Worm (Caenorhabditis elegans) whole organism, L1 larva: ENCODE results near the gene dos-3.
A peak's percentile ranks its signal among the peaks of the same experiment; 100 is the strongest.

Experiments used
- Y116A8C.19 ChIP-seq: sonication (generic microtip); optimal IDR thresholded peaks from 2 replicates; lab custom pipeline; 2016; ENCODE audit warnings: missing compliant biosample characterization, missing genetic modification characterization, borderline replicate concordance
- alr-1 ChIP-seq: fragments of 200-800 bp; sonication (Bioruptor generic); optimal IDR thresholded peaks from 2 replicates; lab custom pipeline; 2018; ENCODE audit warnings: borderline replicate concordance, mild to moderate bottlenecking, missing genetic modification characterization, missing compliant biosample characterization
- aly-2 ChIP-seq: fragments of 150-350 bp; optimal IDR thresholded peaks from 2 replicates; lab custom pipeline; 2014; ENCODE audit warnings: missing biosample characterization, missing genetic modification characterization
- ama-1 ChIP-seq: fragments of 150-350 bp; optimal IDR thresholded peaks from 2 replicates; lab custom pipeline; 2014
- blmp-1 ChIP-seq: fragments of 150-350 bp; optimal IDR thresholded peaks from 2 replicates; lab custom pipeline; 2014; ENCODE audit warnings: missing biosample characterization, missing genetic modification characterization
- ceh-82 ChIP-seq, 3 experiments: fragments of 150-350 bp in 1 of 3; sonication (generic microtip) in 2 of 3; optimal IDR thresholded peaks; 2 replicates each; lab custom pipeline; 2014 to 2017; ENCODE audit warnings: missing biosample characterization in 3 of 3, missing genetic modification characterization in 3 of 3
- ces-1 ChIP-seq: fragments of 150-350 bp; optimal IDR thresholded peaks from 2 replicates; lab custom pipeline; 2014; ENCODE audit warnings: missing biosample characterization, missing genetic modification reagents, missing genetic modification characterization
- dpl-1 ChIP-seq, 3 experiments: fragments of 150-350 bp in 2 of 3; sonication (generic microtip) in 1 of 3; optimal IDR thresholded peaks; 2 replicates each; lab custom pipeline; 2014 to 2017; ENCODE audit warnings: missing biosample characterization in 3 of 3, missing genetic modification characterization in 3 of 3, missing genetic modification reagents in 3 of 3
- dsc-1 ChIP-seq: sonication (generic microtip); optimal IDR thresholded peaks from 2 replicates; lab custom pipeline; 2016; ENCODE audit warnings: mild to moderate bottlenecking, missing genetic modification characterization, missing compliant biosample characterization
- efl-1 ChIP-seq, 4 experiments: fragments of 150-350 bp; optimal IDR thresholded peaks in 3 of 4; peaks in 1 of 4; 1 replicate in 1 of 4; 2 replicates in 3 of 4; lab custom pipeline; 2014; ENCODE audit warnings: missing biosample characterization in 2 of 4, missing genetic modification characterization in 2 of 4, missing genetic modification reagents in 2 of 4
- efl-3 ChIP-seq: fragments of 200-800 bp; sonication (Bioruptor generic); optimal IDR thresholded peaks from 2 replicates; lab custom pipeline; 2018; ENCODE audit warnings: mild to moderate bottlenecking, missing genetic modification characterization, missing compliant biosample characterization
- elt-2 ChIP-seq: sonication (generic microtip); optimal IDR thresholded peaks from 2 replicates; lab custom pipeline; 2016; ENCODE audit warnings: missing genetic modification characterization, mild to moderate bottlenecking, inconsistent platforms, missing compliant biosample characterization, missing genetic modification reagents
- ets-5 ChIP-seq: fragments of 200-800 bp; sonication (Bioruptor generic); IDR thresholded peaks from 2 replicates; pipeline ENCODE4 v1.3.6; 2022; ENCODE audit warnings: missing genetic modification characterization, missing compliant biosample characterization
- fos-1 ChIP-seq: fragments of 150-350 bp; optimal IDR thresholded peaks from 2 replicates; lab custom pipeline; 2014; ENCODE audit warnings: missing biosample characterization, missing genetic modification characterization
- grh-1 ChIP-seq: fragments of 200-800 bp; sonication (Bioruptor generic); IDR thresholded peaks from 2 replicates; pipeline ENCODE4 v1.3.6; 2022; ENCODE audit warnings: missing genetic modification reagents, missing genetic modification characterization, missing compliant biosample characterization
- irx-1 ChIP-seq: sonication (generic microtip); optimal IDR thresholded peaks from 2 replicates; lab custom pipeline; 2016; ENCODE audit warnings: missing genetic modification characterization, missing compliant biosample characterization
- lin-14 ChIP-seq: fragments of 200-800 bp; sonication (Bioruptor generic); optimal IDR thresholded peaks from 2 replicates; lab custom pipeline; 2018; ENCODE audit warnings: mild to moderate bottlenecking, missing genetic modification characterization, moderate library complexity, missing compliant biosample characterization
- lin-15B ChIP-seq: fragments of 150-350 bp; sonication (generic microtip); optimal IDR thresholded peaks from 3 replicates; lab custom pipeline; 2014; ENCODE audit warnings: missing biosample characterization, missing genetic modification characterization
- lin-35 ChIP-seq, 2 experiments: fragments of 150-350 bp; optimal IDR thresholded peaks; 2 replicates each; lab custom pipeline; 2014; ENCODE audit warnings: missing biosample characterization in 2 of 2, missing genetic modification characterization in 2 of 2, missing genetic modification reagents in 2 of 2
- lir-3 ChIP-seq: sonication (generic microtip); optimal IDR thresholded peaks from 2 replicates; lab custom pipeline; 2016; ENCODE audit warnings: mild to moderate bottlenecking, missing genetic modification characterization, moderate library complexity, missing compliant biosample characterization; ENCODE audit not compliant: poor library complexity
- mdl-1 ChIP-seq, 2 experiments: fragments of 150-350 bp; optimal IDR thresholded peaks; 2 replicates each; lab custom pipeline; 2014 to 2017; ENCODE audit warnings: missing biosample characterization in 2 of 2, missing genetic modification characterization in 2 of 2, inconsistent platforms in 1 of 2
- mef-2 ChIP-seq: fragments of 150-350 bp; optimal IDR thresholded peaks from 2 replicates; lab custom pipeline; 2014; ENCODE audit warnings: missing biosample characterization, missing genetic modification characterization
- nhr-11 ChIP-seq: fragments of 150-350 bp; optimal IDR thresholded peaks from 2 replicates; lab custom pipeline; 2014; ENCODE audit warnings: missing biosample characterization, missing genetic modification characterization
- nhr-12 ChIP-seq: sonication (generic microtip); optimal IDR thresholded peaks from 2 replicates; lab custom pipeline; 2017; ENCODE audit warnings: missing biosample characterization, missing genetic modification characterization
- nhr-20 ChIP-seq: sonication (generic microtip); optimal IDR thresholded peaks from 2 replicates; lab custom pipeline; 2016; ENCODE audit warnings: mild to moderate bottlenecking, missing genetic modification characterization, missing compliant biosample characterization
- nhr-237 ChIP-seq: fragments of 150-350 bp; optimal IDR thresholded peaks from 2 replicates; lab custom pipeline; 2014; ENCODE audit warnings: missing biosample characterization, missing genetic modification characterization
- nhr-71 ChIP-seq: sonication (generic microtip); optimal IDR thresholded peaks from 2 replicates; lab custom pipeline; 2016; ENCODE audit warnings: mild to moderate bottlenecking, missing genetic modification characterization, moderate library complexity, missing compliant biosample characterization
- nhr-84 ChIP-seq: sonication (generic microtip); optimal IDR thresholded peaks from 2 replicates; lab custom pipeline; 2017; ENCODE audit warnings: missing biosample characterization, missing genetic modification characterization
- nhr-85 ChIP-seq: sonication (generic microtip); peaks from one replicate; lab custom pipeline; 2016; ENCODE audit warnings: missing genetic modification characterization, inconsistent platforms, missing compliant biosample characterization
- pag-3 ChIP-seq: sonication (generic microtip); optimal IDR thresholded peaks from 2 replicates; lab custom pipeline; 2017; ENCODE audit warnings: missing genetic modification characterization, mild to moderate bottlenecking, missing compliant biosample characterization, antibody characterized with exemption, borderline replicate concordance; ENCODE audit not compliant: insufficient read depth
- skn-1 ChIP-seq: fragments of 150-350 bp; optimal IDR thresholded peaks from 2 replicates; lab custom pipeline; 2014; ENCODE audit warnings: missing biosample characterization, missing genetic modification characterization
- sox-4 ChIP-seq: sonication (generic microtip); optimal IDR thresholded peaks from 2 replicates; lab custom pipeline; 2016; ENCODE audit warnings: missing genetic modification characterization, missing compliant biosample characterization
- tlp-1 ChIP-seq: fragments of 150-350 bp; optimal IDR thresholded peaks from 2 replicates; lab custom pipeline; 2014; ENCODE audit warnings: missing biosample characterization, missing genetic modification characterization
- unc-30 ChIP-seq: sonication (generic microtip); optimal IDR thresholded peaks from 2 replicates; lab custom pipeline; 2017; ENCODE audit warnings: missing biosample characterization, missing genetic modification characterization
- unc-98 ChIP-seq: fragments of 200-800 bp; sonication (Bioruptor generic); IDR thresholded peaks from 2 replicates; pipeline ENCODE4 v1.3.6; 2022; ENCODE audit warnings: missing genetic modification characterization, missing compliant biosample characterization
- xbp-1 ChIP-seq: sonication (generic microtip); optimal IDR thresholded peaks from 2 replicates; lab custom pipeline; 2016; ENCODE audit warnings: missing genetic modification characterization, missing compliant biosample characterization
- zag-1 ChIP-seq: fragments of 150-350 bp; optimal IDR thresholded peaks from 2 replicates; lab custom pipeline; 2014; ENCODE audit warnings: missing biosample characterization, missing genetic modification characterization
- ztf-11 ChIP-seq, 2 experiments: sonication (generic microtip); optimal IDR thresholded peaks; 2 replicates each; lab custom pipeline; 2016 to 2017; ENCODE audit warnings: missing genetic modification characterization in 2 of 2, missing biosample characterization in 1 of 2, missing compliant biosample characterization in 1 of 2
- ztf-4 ChIP-seq: fragments of 150-350 bp; optimal IDR thresholded peaks from 2 replicates; lab custom pipeline; 2014; ENCODE audit warnings: missing biosample characterization, missing genetic modification characterization

dos-3 gene

DNA sequence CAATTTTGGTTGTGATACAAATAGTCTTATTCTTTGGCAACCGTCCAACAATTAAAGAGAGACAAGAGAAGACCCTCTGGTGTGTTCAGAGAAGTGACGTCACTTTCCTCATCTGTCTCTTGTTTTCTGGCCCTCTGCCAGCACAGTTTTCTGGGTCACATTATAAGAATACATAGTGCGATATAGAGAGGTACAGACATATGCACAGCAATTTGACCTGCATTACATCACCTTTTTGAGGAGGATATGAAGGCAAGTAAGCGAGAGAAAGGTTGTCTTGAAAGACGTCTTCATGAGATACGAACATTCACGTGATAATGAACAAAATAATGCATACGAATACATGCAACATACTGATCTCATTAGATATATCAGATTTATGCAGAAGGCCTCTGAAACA, 31.2 kb upstream of the dos-3 start:
- TF ChIP-seq ets-5 (GFP tag; lab: Robert Waterston, UW) (no peak), nhr-85 (tag; lab: Kevin White, UChicago) (no peak), Y116A8C.19 (tag; lab: Kevin White, UChicago) (no peak), efl-3 (no peak), sox-4 (tag; lab: Kevin White, UChicago) (no peak), nhr-84 (tag; lab: Kevin White, UChicago) (no peak), tlp-1 (tag; lab: Kevin White, UChicago) (no peak)

ce11 chrIII:869869-870268, 30.5 kb upstream of the dos-3 start, which contains the start of gene T24C4.2:
Gene T24C4.2 (minus strand): TSS chrIII:869969.
- TF ChIP-seq efl-1 (optimal IDR thresholded peaks at IDR 0.05; lab: Kevin White, UChicago) (no peak), efl-1 (GFP tag; optimal IDR thresholded peaks at IDR 0.05 in 1 of 2; lab: Kevin White, UChicago) (peak in 1 of 2 experiments; percentile 73), irx-1 (tag; lab: Kevin White, UChicago) (no peak)

- no peak for TF ChIP-seq dpl-1 (GFP tag; optimal IDR thresholded peaks at IDR 0.05; lab: Kevin White, UChicago)
- TF ChIP-seq ztf-11 (tag; optimal IDR thresholded peaks at IDR 0.05; lab: Kevin White, UChicago), result peak in 1 of 2 experiments; percentile 45
- TF ChIP-seq, all 84 proteins: peak for 1
These were observed 29.5 kb upstream of the dos-3 start for ce11 chrIII:868866-869265.

ce11 chrIII:861819-862356, 22.5 kb upstream of the dos-3 start, which contains the start of gene arx-4:
Gene arx-4 (plus strand): TSS chrIII:862306.
- no peak for TF ChIP-seq mdl-1 (tag; optimal IDR thresholded peaks at IDR 0.05; lab: Kevin White, UChicago)
- TF ChIP-seq dpl-1 (GFP tag; optimal IDR thresholded peaks at IDR 0.05; lab: Kevin White, UChicago), result peak in 1 of 3 experiments; percentile 26
- no peak for TF ChIP-seq mef-2
- peak; percentile 8 for TF ChIP-seq irx-1 (tag; lab: Kevin White, UChicago)
- TF ChIP-seq efl-1 (optimal IDR thresholded peaks at IDR 0.05; lab: Kevin White, UChicago), result no peak
- peak; percentile 16 to 84 for TF ChIP-seq efl-1 (GFP tag; optimal IDR thresholded peaks at IDR 0.05 in 1 of 2; lab: Kevin White, UChicago)
- TF ChIP-seq ceh-82 (tag; optimal IDR thresholded peaks at IDR 0.05; lab: Kevin White, UChicago), result no peak
- TF ChIP-seq skn-1, result peak; percentile 41
- no peak for TF ChIP-seq zag-1 (tag; lab: Kevin White, UChicago)
- TF ChIP-seq tlp-1 (tag; lab: Kevin White, UChicago), result no peak
- no peak for TF ChIP-seq elt-2 (tag; lab: Kevin White, UChicago)
- peak in 1 of 2 experiments; percentile 26 for TF ChIP-seq lin-35 (GFP tag; optimal IDR thresholded peaks at IDR 0.05; lab: Kevin White, UChicago)
- no peak for TF ChIP-seq xbp-1 (tag; lab: Kevin White, UChicago)
- peak; percentile 11 for TF ChIP-seq nhr-71 (tag; lab: Kevin White, UChicago)
- no peak for TF ChIP-seq ama-1 (lab: Kevin White, UChicago)
- TF ChIP-seq lir-3 (tag; lab: Kevin White, UChicago), result no peak
- TF ChIP-seq lin-15B (tag; lab: Kevin White, UChicago), result no peak
- TF ChIP-seq pag-3 (tag; lab: Kevin White, UChicago), result no peak
- no peak for TF ChIP-seq dsc-1 (tag; lab: Kevin White, UChicago)
- no peak for TF ChIP-seq alr-1 (tag; lab: Kevin White, UChicago)
- no peak for TF ChIP-seq aly-2
- no peak for TF ChIP-seq unc-98 (GFP tag; lab: Robert Waterston, UW)
- no peak for TF ChIP-seq Y116A8C.19 (tag; lab: Kevin White, UChicago)
- no peak for TF ChIP-seq ztf-4
- TF ChIP-seq blmp-1 (tag; lab: Kevin White, UChicago), result peak; percentile 66
- peak; percentile 10 for TF ChIP-seq fos-1 (tag; lab: Kevin White, UChicago)
- peak; percentile 13 for TF ChIP-seq nhr-20 (tag; lab: Kevin White, UChicago)

DNA sequence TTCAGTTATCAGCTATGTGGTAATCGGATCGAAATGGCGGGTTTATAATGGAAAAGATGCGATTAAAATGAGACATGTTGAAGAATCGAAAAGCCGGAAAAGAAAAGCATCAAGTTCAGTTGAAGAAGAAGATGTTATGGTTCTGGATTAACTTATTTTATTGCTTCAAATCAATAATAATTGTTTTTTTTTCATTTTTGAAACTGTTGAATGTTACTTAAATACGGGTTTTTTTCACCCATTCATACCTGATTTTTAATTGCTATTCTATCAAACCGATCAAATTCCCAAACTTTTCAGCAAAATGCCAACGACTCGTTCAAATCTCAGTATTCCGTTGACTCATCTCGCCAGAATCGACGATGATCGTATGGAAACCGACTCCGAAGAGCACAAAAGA, 20.5 kb upstream of the dos-3 start, which contains the start of gene exos-4.2:
exos-4.2 (plus strand) TSS at position 301 of the 400 bp plus-strand sequence.
- TF ChIP-seq unc-30 (tag; lab: Kevin White, UChicago) (no peak), pag-3 (tag; lab: Kevin White, UChicago) (no peak), ces-1 (GFP tag; lab: Kevin White, UChicago) (no peak), zag-1 (tag; lab: Kevin White, UChicago) (no peak), nhr-11 (tag; lab: Kevin White, UChicago) (no peak), nhr-12 (tag; lab: Kevin White, UChicago) (no peak), nhr-237 (tag; lab: Kevin White, UChicago) (no peak), blmp-1 (tag; lab: Kevin White, UChicago) (no peak), sox-4 (tag; lab: Kevin White, UChicago) (no peak), lin-14 (GFP tag; lab: Kevin White, UChicago) (no peak), grh-1 (GFP tag; lab: Robert Waterston, UW) (no peak), ceh-82 (tag; optimal IDR thresholded peaks at IDR 0.05; lab: Kevin White, UChicago) (no peak)
